Fruit fly (Drosophila melanogaster) whole organism, embryonic: ENCODE data around the gene RPA3.

ENCODE experiments used
- CG10321 ChIP-seq: fragments of 200-800 bp; sonication (Bioruptor generic); IDR thresholded peaks from 2 replicates; pipeline ENCODE4 v1.3.6; 2022; ENCODE audit warnings: missing biosample characterization, missing genetic modification characterization
- CG11398 ChIP-seq: fragments of 200-800 bp; sonication (Bioruptor generic); optimal IDR thresholded peaks from 2 replicates; lab custom pipeline; 2016; ENCODE audit warnings: missing biosample characterization, missing genetic modification characterization
- CG12219 ChIP-seq: fragments of 200-800 bp; sonication (Bioruptor generic); optimal IDR thresholded peaks from 3 replicates; lab custom pipeline; 2018; ENCODE audit warnings: missing biosample characterization, mild to moderate bottlenecking, missing genetic modification characterization
- CG13775 ChIP-seq: fragments of 200-800 bp; sonication (Bioruptor generic); optimal IDR thresholded peaks from 3 replicates; lab custom pipeline; 2017; ENCODE audit warnings: missing biosample characterization, mild to moderate bottlenecking, missing genetic modification characterization
- CG13894 ChIP-seq: fragments of 200-800 bp; sonication (Bioruptor generic); optimal IDR thresholded peaks from 3 replicates; lab custom pipeline; 2018; ENCODE audit warnings: missing biosample characterization, mild to moderate bottlenecking, missing genetic modification characterization, moderate library complexity
- CG17359 ChIP-seq: fragments of 200-800 bp; sonication (Bioruptor generic); optimal IDR thresholded peaks from 3 replicates; lab custom pipeline; 2018; ENCODE audit warnings: missing biosample characterization, mild to moderate bottlenecking, missing genetic modification characterization, moderate library complexity
- CG17361 ChIP-seq: fragments of 200-800 bp; sonication (Bioruptor generic); IDR thresholded peaks from 3 replicates; pipeline ENCODE4 v1.3.6; 2022; ENCODE audit warnings: missing biosample characterization, missing genetic modification characterization
- CG17912 ChIP-seq: fragments of 200-800 bp; sonication (Bioruptor generic); optimal IDR thresholded peaks from 2 replicates; lab custom pipeline; 2018; ENCODE audit warnings: missing biosample characterization, mild to moderate bottlenecking, missing genetic modification characterization
- CG1832 ChIP-seq: fragments of 200-800 bp; sonication (Bioruptor generic); optimal IDR thresholded peaks from 2 replicates; lab custom pipeline; 2017; ENCODE audit warnings: missing biosample characterization, mild to moderate bottlenecking, missing genetic modification characterization, inconsistent platforms
- CG2199 ChIP-seq: fragments of 200-800 bp; sonication (Bioruptor generic); IDR thresholded peaks from 3 replicates; pipeline ENCODE4 v1.3.6; 2022; ENCODE audit warnings: missing biosample characterization, missing genetic modification characterization
- CG2678 ChIP-seq: fragments of 200-800 bp; sonication (Bioruptor generic); optimal IDR thresholded peaks from 3 replicates; lab custom pipeline; 2019; ENCODE audit warnings: missing biosample characterization, mild to moderate bottlenecking, missing genetic modification characterization, moderate library complexity
- CG32767 ChIP-seq: fragments of 200-800 bp; sonication (Bioruptor generic); IDR thresholded peaks from 2 replicates; pipeline ENCODE4 v1.3.6; 2022; ENCODE audit warnings: missing biosample characterization, missing genetic modification characterization
- CG3281 ChIP-seq: fragments of 200-800 bp; sonication (Bioruptor generic); optimal IDR thresholded peaks from 3 replicates; lab custom pipeline; 2017; ENCODE audit warnings: missing biosample characterization, mild to moderate bottlenecking, missing genetic modification characterization
- CG4617 ChIP-seq: fragments of 200-800 bp; sonication (Bioruptor generic); optimal IDR thresholded peaks from 3 replicates; lab custom pipeline; 2016; ENCODE audit warnings: missing biosample characterization, missing genetic modification characterization, borderline replicate concordance
- CG6791 ChIP-seq: fragments of 200-800 bp; sonication (Bioruptor generic); IDR thresholded peaks from 3 replicates; pipeline ENCODE4 v1.3.6; 2022; ENCODE audit warnings: missing biosample characterization, missing genetic modification characterization; ENCODE audit not compliant: partially characterized antibody
- CG7556 ChIP-seq: fragments of 200-800 bp; sonication (Bioruptor generic); optimal IDR thresholded peaks from 2 replicates; lab custom pipeline; 2017; ENCODE audit warnings: missing biosample characterization, mild to moderate bottlenecking, missing genetic modification characterization
- CG7839 ChIP-seq: fragments of 200-800 bp; sonication (Bioruptor generic); optimal IDR thresholded peaks from 3 replicates; lab custom pipeline; 2018; ENCODE audit warnings: missing biosample characterization, mild to moderate bottlenecking, missing genetic modification characterization, moderate library complexity
- CG8478 ChIP-seq: fragments of >200 bp; optimal IDR thresholded peaks from 2 replicates; lab custom pipeline; 2018
- CrebB ChIP-seq: fragments of 200-800 bp; sonication (Bioruptor generic); optimal IDR thresholded peaks from 3 replicates; lab custom pipeline; 2018; ENCODE audit warnings: missing biosample characterization, mild to moderate bottlenecking, missing genetic modification characterization
- D19A ChIP-seq: fragments of 200-800 bp; optimal IDR thresholded peaks from 3 replicates; lab custom pipeline; 2019; ENCODE audit warnings: missing biosample characterization, mild to moderate bottlenecking, missing genetic modification characterization, moderate library complexity
- Drgx ChIP-seq: fragments of 200-800 bp; sonication (Bioruptor generic); IDR thresholded peaks from 2 replicates; pipeline ENCODE4 v1.3.6; 2022; ENCODE audit warnings: missing biosample characterization, missing genetic modification characterization
- Ets65A ChIP-seq: fragments of 200-800 bp; sonication (Bioruptor generic); peaks from one replicate; lab custom pipeline; 2016; ENCODE audit warnings: missing biosample characterization, missing genetic modification characterization
- Ets97D ChIP-seq: fragments of 200-800 bp; sonication (Bioruptor generic); optimal IDR thresholded peaks from 3 replicates; lab custom pipeline; 2016; ENCODE audit warnings: missing biosample characterization, missing genetic modification characterization
- Hr3 ChIP-seq: fragments of 200-800 bp; sonication (Bioruptor generic); optimal IDR thresholded peaks from 3 replicates; lab custom pipeline; 2016; ENCODE audit warnings: missing biosample characterization, missing genetic modification characterization
- Med ChIP-seq: fragments of 200-800 bp; sonication (Bioruptor generic); peaks from one replicate; lab custom pipeline; 2016; ENCODE audit warnings: missing biosample characterization, missing genetic modification characterization, mild to moderate bottlenecking, inconsistent platforms, moderate library complexity
- Nf-YC ChIP-seq: fragments of 200-800 bp; optimal IDR thresholded peaks from 3 replicates; lab custom pipeline; 2019; ENCODE audit warnings: missing biosample characterization, mild to moderate bottlenecking, missing genetic modification characterization, moderate library complexity
- Ptx1 ChIP-seq: fragments of 200-800 bp; sonication (Bioruptor generic); IDR thresholded peaks from 2 replicates; pipeline ENCODE4 v1.3.6; 2022; ENCODE audit warnings: missing biosample characterization, missing genetic modification characterization
- Sox102F ChIP-seq: fragments of 200-800 bp; sonication (Bioruptor generic); optimal IDR thresholded peaks from 2 replicates; lab custom pipeline; 2018; ENCODE audit warnings: missing biosample characterization, mild to moderate bottlenecking, missing genetic modification characterization, moderate library complexity
- abd-A ChIP-seq: fragments of 200-800 bp; sonication (Bioruptor generic); optimal IDR thresholded peaks from 3 replicates; lab custom pipeline; 2019; ENCODE audit warnings: missing biosample characterization, mild to moderate bottlenecking, missing genetic modification characterization, moderate library complexity
- br ChIP-seq: fragments of >200 bp; optimal IDR thresholded peaks from 2 replicates; lab custom pipeline; 2017
- cg ChIP-seq: fragments of 200-800 bp; sonication (Bioruptor generic); optimal IDR thresholded peaks from 3 replicates; lab custom pipeline; 2019; ENCODE audit warnings: missing biosample characterization, mild to moderate bottlenecking, missing genetic modification characterization, moderate library complexity
- chinmo ChIP-seq: fragments of 200-800 bp; sonication (Bioruptor generic); IDR thresholded peaks from 4 replicates; pipeline ENCODE4 v1.3.6; 2022; ENCODE audit warnings: missing biosample characterization, missing genetic modification characterization; ENCODE audit not compliant: partially characterized antibody
- chm ChIP-seq: fragments of 200-800 bp; sonication (Bioruptor generic); IDR thresholded peaks from 2 replicates; pipeline ENCODE4 v1.3.6; 2022; ENCODE audit warnings: missing biosample characterization, missing genetic modification characterization
- dmrt99B ChIP-seq: fragments of 200-800 bp; sonication (Bioruptor generic); optimal IDR thresholded peaks from 2 replicates; lab custom pipeline; 2018; ENCODE audit warnings: missing biosample characterization, mild to moderate bottlenecking, missing genetic modification characterization, moderate library complexity
- ewg ChIP-seq: fragments of 200-800 bp; sonication (Bioruptor generic); optimal IDR thresholded peaks from 3 replicates; lab custom pipeline; 2017; ENCODE audit warnings: mild to moderate bottlenecking, missing biosample characterization, missing genetic modification reagents, missing genetic modification characterization
- gem ChIP-seq: fragments of 200-800 bp; sonication (Bioruptor generic); optimal IDR thresholded peaks from 2 replicates; lab custom pipeline; 2019; ENCODE audit warnings: missing biosample characterization, mild to moderate bottlenecking, missing genetic modification characterization, moderate library complexity
- klu ChIP-seq: fragments of 200-800 bp; sonication (Bioruptor generic); IDR thresholded peaks from 2 replicates; pipeline ENCODE4 v1.3.6; 2022; ENCODE audit warnings: missing biosample characterization, missing genetic modification characterization
- lbe ChIP-seq: fragments of 200-800 bp; sonication (Bioruptor generic); optimal IDR thresholded peaks from 2 replicates; lab custom pipeline; 2016; ENCODE audit warnings: missing biosample characterization, mild to moderate bottlenecking, missing genetic modification characterization
- nerfin-1 ChIP-seq: fragments of 200-800 bp; sonication (Bioruptor generic); optimal IDR thresholded peaks from 3 replicates; lab custom pipeline; 2019; ENCODE audit warnings: missing biosample characterization, mild to moderate bottlenecking, missing genetic modification characterization, moderate library complexity
- onecut ChIP-seq: fragments of 200-800 bp; sonication (Bioruptor generic); IDR thresholded peaks from 2 replicates; pipeline ENCODE4 v1.3.6; 2022; ENCODE audit warnings: missing biosample characterization, missing genetic modification characterization
- pho ChIP-seq: fragments of 200-800 bp; sonication (Bioruptor generic); optimal IDR thresholded peaks from 2 replicates; lab custom pipeline; 2016; ENCODE audit warnings: missing biosample characterization, missing genetic modification characterization
- pita ChIP-seq: fragments of 200-800 bp; sonication (Bioruptor generic); optimal IDR thresholded peaks from 2 replicates; lab custom pipeline; 2017; ENCODE audit warnings: missing biosample characterization, mild to moderate bottlenecking, missing genetic modification characterization
- row ChIP-seq: fragments of 200-800 bp; sonication (Bioruptor generic); IDR thresholded peaks from 3 replicates; pipeline ENCODE4 v1.3.6; 2022; ENCODE audit warnings: missing biosample characterization, missing genetic modification characterization
- scrt ChIP-seq: fragments of 200-800 bp; sonication (Bioruptor generic); optimal IDR thresholded peaks from 2 replicates; lab custom pipeline; 2018; ENCODE audit warnings: missing biosample characterization, mild to moderate bottlenecking, missing genetic modification characterization, moderate library complexity
- sens-2 ChIP-seq: fragments of 200-800 bp; sonication (Bioruptor generic); IDR thresholded peaks from 2 replicates; pipeline ENCODE4 v1.3.6; 2022; ENCODE audit warnings: missing biosample characterization, missing genetic modification characterization
- sug ChIP-seq: fragments of 200-800 bp; optimal IDR thresholded peaks from 2 replicates; lab custom pipeline; 2019; ENCODE audit warnings: missing biosample characterization, mild to moderate bottlenecking, missing genetic modification characterization, moderate library complexity
- tin ChIP-seq: fragments of 200-800 bp; sonication (Bioruptor generic); optimal IDR thresholded peaks from 3 replicates; lab custom pipeline; 2016; ENCODE audit warnings: missing biosample characterization, missing genetic modification characterization
- tll ChIP-seq, 2 experiments: fragments of 200-800 bp in 1 of 2; fragments of >200 bp in 1 of 2; sonication (Bioruptor generic) in 1 of 2; optimal IDR thresholded peaks; 2 replicates each; lab custom pipeline; 2017 to 2019; ENCODE audit warnings: missing biosample characterization in 2 of 2, missing genetic modification characterization in 2 of 2, mild to moderate bottlenecking in 1 of 2, moderate library complexity in 1 of 2

The RPA3 gene

dm6 chrX:11651420-11651819 lies 35.8 kb upstream of the RPA3 start (continued):
- TF ChIP-seq Drgx (GFP tag; lab: Robert Waterston, UW) = peak; percentile 22; the same call in 1 of the 2 replicates
- TF ChIP-seq tin = no peak
- TF ChIP-seq Sox102F (GFP tag; lab: Kevin White, UChicago) = peak; percentile 8
- TF ChIP-seq CG11398 (GFP tag; lab: Kevin White, UChicago) = no peak
- TF ChIP-seq Ptx1 (GFP tag; lab: Robert Waterston, UW) = no peak
- TF ChIP-seq Med = peak; percentile 14
- TF ChIP-seq abd-A (tag; lab: Kevin White, UChicago) = no peak
- no peak for TF ChIP-seq CG13775
- TF ChIP-seq klu (GFP tag; lab: Robert Waterston, UW) = no peak
- no peak for TF ChIP-seq br
- no peak for TF ChIP-seq tll (GFP tag; optimal IDR thresholded peaks at IDR 0.05; lab: Kevin White, UChicago)
- no peak for TF ChIP-seq CG12219 (GFP tag; lab: Kevin White, UChicago)
- TF ChIP-seq sug = no peak
- TF ChIP-seq dmrt99B (tag; lab: Kevin White, UChicago) = peak; percentile 20
- no peak for TF ChIP-seq CG4617 (GFP tag; lab: Kevin White, UChicago)
- TF ChIP-seq CG2199 (GFP tag; lab: Robert Waterston, UW) = no peak
- TF ChIP-seq CG17912 (GFP tag; lab: Kevin White, UChicago) = no peak
- no peak for TF ChIP-seq CG6791
- no peak for TF ChIP-seq CG3281 (GFP tag; lab: Kevin White, UChicago)
- peak; percentile 12 for TF ChIP-seq gem
- no peak for TF ChIP-seq D19A
- no peak for TF ChIP-seq CrebB (tag; lab: Kevin White, UChicago)
- no peak for TF ChIP-seq CG17361
- TF ChIP-seq chm = no peak
- no peak for TF ChIP-seq Ets97D
- TF ChIP-seq, all 482 proteins: peak for 12

- TF ChIP-seq CG1832 (GFP tag; lab: Kevin White, UChicago) (peak; percentile 67), pho (GFP tag; lab: Kevin White, UChicago) (no peak), onecut (peak; percentile 93), cg (GFP tag; lab: Kevin White, UChicago) (peak; percentile 45), CG10321 (peak; percentile 73), Hr3 (GFP tag; lab: Kevin White, UChicago) (no peak), CG13894 (tag; lab: Kevin White, UChicago) (peak; percentile 3), chinmo (GFP tag; lab: Robert Waterston, UW) (0 out of 4 replicates have a peak, but pooled peaks have one; percentile 27), CG32767 (GFP tag; lab: Robert Waterston, UW) (0 out of 2 replicates have a peak, but pooled peaks have one; percentile 19), CG8478 (lab: Kevin White, UChicago) (peak; percentile 49), CG2678 (tag; lab: Kevin White, UChicago) (no peak), scrt (peak; percentile 67), sens-2 (no peak), CG7839 (tag; lab: Kevin White, UChicago) (no peak), ewg (peak; percentile 24), Med (peak; percentile 67), row (GFP tag; lab: Robert Waterston, UW) (peak; percentile 14; the same call in 1 of the 3 replicates), lbe (GFP tag; lab: Kevin White, UChicago) (no peak), CG17359 (tag; lab: Kevin White, UChicago) (no peak), CG7556 (no peak), abd-A (tag; lab: Kevin White, UChicago) (peak; percentile 85), klu (GFP tag; lab: Robert Waterston, UW) (no peak), pita (GFP tag; lab: Kevin White, UChicago) (no peak), Nf-YC (tag; lab: Kevin White, UChicago) (peak; percentile 33), Ets65A (peak; percentile 71), nerfin-1 (tag; lab: Kevin White, UChicago) (peak; percentile 31)
Measured at dm6 chrX:11644530-11645080, 29.0 kb upstream of the RPA3 start.
